Fruit fly (Drosophila melanogaster) whole organism, embryonic: Measurements from ENCODE around the gene mmy.
A peak's percentile ranks its signal among the peaks of the same experiment; 100 is the strongest.

Experiments used
- Abd-B ChIP-seq: fragments of 200-800 bp; sonication (Bioruptor generic); optimal IDR thresholded peaks from 2 replicates; lab custom pipeline; 2018; ENCODE audit warnings: missing biosample characterization, mild to moderate bottlenecking, missing genetic modification characterization, moderate library complexity
- Atf6 ChIP-seq: fragments of 200-800 bp; sonication (Bioruptor generic); IDR thresholded peaks from 2 replicates; pipeline ENCODE4 v1.3.6; 2022; ENCODE audit warnings: missing biosample characterization, missing genetic modification characterization
- CG10321 ChIP-seq: fragments of 200-800 bp; sonication (Bioruptor generic); IDR thresholded peaks from 2 replicates; pipeline ENCODE4 v1.3.6; 2022; ENCODE audit warnings: missing biosample characterization, missing genetic modification characterization
- CG10543 ChIP-seq: fragments of 200-800 bp; sonication (Bioruptor generic); optimal IDR thresholded peaks from 3 replicates; lab custom pipeline; 2017; ENCODE audit warnings: missing biosample characterization, mild to moderate bottlenecking, missing genetic modification characterization, moderate library complexity
- CG11093 ChIP-seq: fragments of 200-800 bp; sonication (Bioruptor generic); IDR thresholded peaks from 3 replicates; pipeline ENCODE4 v1.3.6; 2022; ENCODE audit warnings: missing biosample characterization, missing genetic modification characterization
- CG11723 ChIP-seq: fragments of 200-800 bp; sonication (Bioruptor generic); optimal IDR thresholded peaks from 2 replicates; lab custom pipeline; 2017; ENCODE audit warnings: missing biosample characterization, mild to moderate bottlenecking, missing genetic modification characterization
- CG12391 ChIP-seq: fragments of 200-800 bp; sonication (Bioruptor generic); optimal IDR thresholded peaks from 3 replicates; lab custom pipeline; 2018; ENCODE audit warnings: missing biosample characterization, mild to moderate bottlenecking, missing genetic modification characterization, moderate library complexity
- CG13894 ChIP-seq: fragments of 200-800 bp; sonication (Bioruptor generic); optimal IDR thresholded peaks from 3 replicates; lab custom pipeline; 2018; ENCODE audit warnings: missing biosample characterization, mild to moderate bottlenecking, missing genetic modification characterization, moderate library complexity
- CG15479 ChIP-seq: fragments of 200-800 bp; sonication (Bioruptor generic); optimal IDR thresholded peaks from 3 replicates; lab custom pipeline; 2019; ENCODE audit warnings: missing biosample characterization, mild to moderate bottlenecking, missing genetic modification characterization, moderate library complexity
- CG1792 ChIP-seq: fragments of 200-800 bp; sonication (Bioruptor generic); optimal IDR thresholded peaks from 2 replicates; lab custom pipeline; 2016; ENCODE audit warnings: missing biosample characterization, missing genetic modification characterization
- CG18619 ChIP-seq: fragments of 200-800 bp; sonication (Bioruptor generic); optimal IDR thresholded peaks from 3 replicates; lab custom pipeline; 2017; ENCODE audit warnings: missing biosample characterization, mild to moderate bottlenecking, missing genetic modification characterization
- CG30020 ChIP-seq: fragments of 200-800 bp; optimal IDR thresholded peaks from 2 replicates; lab custom pipeline; 2019; ENCODE audit warnings: missing biosample characterization, mild to moderate bottlenecking, missing genetic modification characterization, moderate library complexity
- CG34224 ChIP-seq: fragments of 200-800 bp; sonication (Bioruptor generic); IDR thresholded peaks from 3 replicates; pipeline ENCODE4 v1.3.6; 2022; ENCODE audit warnings: missing biosample characterization, missing genetic modification characterization; ENCODE audit not compliant: partially characterized antibody
- CG4730 ChIP-seq: fragments of 200-800 bp; sonication (Bioruptor generic); IDR thresholded peaks from 2 replicates; pipeline ENCODE4 v1.3.6; 2022; ENCODE audit warnings: missing biosample characterization, missing genetic modification characterization
- CG6791 ChIP-seq: fragments of 200-800 bp; sonication (Bioruptor generic); IDR thresholded peaks from 3 replicates; pipeline ENCODE4 v1.3.6; 2022; ENCODE audit warnings: missing biosample characterization, missing genetic modification characterization; ENCODE audit not compliant: partially characterized antibody
- CG7745 ChIP-seq: fragments of 200-800 bp; sonication (Bioruptor generic); optimal IDR thresholded peaks from 2 replicates; lab custom pipeline; 2018; ENCODE audit warnings: missing biosample characterization, mild to moderate bottlenecking, missing genetic modification characterization, moderate library complexity
- CG7963 ChIP-seq: fragments of 200-800 bp; sonication (Bioruptor generic); IDR thresholded peaks from 3 replicates; pipeline ENCODE4 v1.3.6; 2022; ENCODE audit warnings: missing biosample characterization, missing genetic modification characterization; ENCODE audit not compliant: partially characterized antibody
- CG8359 ChIP-seq: fragments of 200-800 bp; sonication (Bioruptor generic); optimal IDR thresholded peaks from 2 replicates; lab custom pipeline; 2017; ENCODE audit warnings: missing biosample characterization, mild to moderate bottlenecking, missing genetic modification characterization, borderline replicate concordance
- CHES-1-like ChIP-seq: fragments of 200-800 bp; sonication (Bioruptor generic); optimal IDR thresholded peaks from 2 replicates; lab custom pipeline; 2016; ENCODE audit warnings: missing biosample characterization, missing genetic modification characterization
- D19B ChIP-seq: fragments of 200-800 bp; sonication (Bioruptor generic); optimal IDR thresholded peaks from 2 replicates; lab custom pipeline; 2017; ENCODE audit warnings: missing biosample characterization, mild to moderate bottlenecking, missing genetic modification characterization
- E2f1 ChIP-seq: fragments of 200-800 bp; sonication (Bioruptor generic); IDR thresholded peaks from 2 replicates; pipeline ENCODE4 v1.3.6; 2022; ENCODE audit warnings: missing biosample characterization, missing genetic modification characterization
- HHEX ChIP-seq: fragments of 200-800 bp; sonication (Bioruptor generic); optimal IDR thresholded peaks from 3 replicates; lab custom pipeline; 2017; ENCODE audit warnings: missing biosample characterization, mild to moderate bottlenecking, missing genetic modification characterization, missing genetic modification reagents
- HLH3B ChIP-seq: fragments of 200-800 bp; sonication (Bioruptor generic); IDR thresholded peaks from 2 replicates; pipeline ENCODE4 v1.3.6; 2022; ENCODE audit warnings: missing biosample characterization, missing genetic modification characterization
- MESR4 ChIP-seq: fragments of 200-800 bp; sonication (Bioruptor generic); optimal IDR thresholded peaks from 2 replicates; lab custom pipeline; 2018; ENCODE audit warnings: missing biosample characterization, mild to moderate bottlenecking, missing genetic modification characterization, moderate library complexity
- Nf-YC ChIP-seq: fragments of 200-800 bp; optimal IDR thresholded peaks from 3 replicates; lab custom pipeline; 2019; ENCODE audit warnings: missing biosample characterization, mild to moderate bottlenecking, missing genetic modification characterization, moderate library complexity
- Ptx1 ChIP-seq: fragments of 200-800 bp; sonication (Bioruptor generic); IDR thresholded peaks from 2 replicates; pipeline ENCODE4 v1.3.6; 2022; ENCODE audit warnings: missing biosample characterization, missing genetic modification characterization
- Usf ChIP-seq: fragments of 200-800 bp; sonication (Bioruptor generic); optimal IDR thresholded peaks from 2 replicates; lab custom pipeline; 2017; ENCODE audit warnings: missing genotype, missing biosample characterization, missing genetic modification characterization
- Vsx1 ChIP-seq: fragments of 200-800 bp; sonication (Bioruptor generic); optimal IDR thresholded peaks from 2 replicates; lab custom pipeline; 2017; ENCODE audit warnings: missing biosample characterization, mild to moderate bottlenecking, missing genetic modification characterization, missing genetic modification reagents
- ab ChIP-seq: fragments of 200-800 bp; sonication (Bioruptor generic); optimal IDR thresholded peaks from 2 replicates; lab custom pipeline; 2016; ENCODE audit warnings: missing biosample characterization, missing genetic modification characterization
- ato ChIP-seq: fragments of 200-800 bp; sonication (Bioruptor generic); IDR thresholded peaks from 2 replicates; pipeline ENCODE4 v1.3.6; 2022; ENCODE audit warnings: missing biosample characterization, missing genetic modification characterization; ENCODE audit not compliant: partially characterized antibody
- bcd ChIP-seq: fragments of 200-800 bp; sonication (Bioruptor generic); optimal IDR thresholded peaks from 2 replicates; lab custom pipeline; 2017; ENCODE audit warnings: missing biosample characterization, mild to moderate bottlenecking, missing genetic modification characterization
- bsh ChIP-seq, 2 experiments: fragments of 200-800 bp; sonication (Bioruptor generic); optimal IDR thresholded peaks; 2 replicates each; lab custom pipeline; 2017 to 2018; ENCODE audit warnings: mild to moderate bottlenecking in 2 of 2, missing biosample characterization in 2 of 2, missing genetic modification characterization in 2 of 2, moderate library complexity in 1 of 2
- cas ChIP-seq: fragments of 200-800 bp; sonication (Bioruptor generic); IDR thresholded peaks from 2 replicates; pipeline ENCODE4 v1.3.6; 2022; ENCODE audit warnings: missing biosample characterization, missing genetic modification characterization
- dysf ChIP-seq: fragments of 200-800 bp; sonication (Bioruptor generic); IDR thresholded peaks from 3 replicates; pipeline ENCODE4 v1.3.6; 2022; ENCODE audit warnings: missing biosample characterization, missing genetic modification characterization
- gfzf ChIP-seq: fragments of 200-800 bp; sonication (Bioruptor generic); optimal IDR thresholded peaks from 2 replicates; lab custom pipeline; 2016; ENCODE audit warnings: missing biosample characterization, mild to moderate bottlenecking, missing genetic modification characterization, moderate library complexity
- jing ChIP-seq: fragments of 200-800 bp; sonication (Bioruptor generic); optimal IDR thresholded peaks from 2 replicates; lab custom pipeline; 2018; ENCODE audit warnings: missing biosample characterization, mild to moderate bottlenecking, missing genetic modification characterization
- klu ChIP-seq: fragments of 200-800 bp; sonication (Bioruptor generic); IDR thresholded peaks from 2 replicates; pipeline ENCODE4 v1.3.6; 2022; ENCODE audit warnings: missing biosample characterization, missing genetic modification characterization
- kni ChIP-seq: fragments of 200-800 bp; sonication (Bioruptor generic); optimal IDR thresholded peaks from 3 replicates; lab custom pipeline; 2017; ENCODE audit warnings: mild to moderate bottlenecking, missing biosample characterization, missing genetic modification reagents, missing genetic modification characterization
- lmd ChIP-seq: fragments of 200-800 bp; sonication (Bioruptor generic); IDR thresholded peaks from 2 replicates; pipeline ENCODE4 v1.3.6; 2022; ENCODE audit warnings: missing biosample characterization, missing genetic modification characterization
- onecut ChIP-seq: fragments of 200-800 bp; sonication (Bioruptor generic); IDR thresholded peaks from 2 replicates; pipeline ENCODE4 v1.3.6; 2022; ENCODE audit warnings: missing biosample characterization, missing genetic modification characterization
- peb ChIP-seq: fragments of 200-800 bp; sonication (Bioruptor generic); IDR thresholded peaks from 2 replicates; pipeline ENCODE4 v1.3.6; 2022; ENCODE audit warnings: missing biosample characterization, missing genetic modification characterization
- run ChIP-seq: fragments of 200-800 bp; sonication (Bioruptor generic); optimal IDR thresholded peaks from 3 replicates; lab custom pipeline; 2018; ENCODE audit warnings: missing biosample characterization, mild to moderate bottlenecking, missing genetic modification characterization
- sd ChIP-seq: fragments of 200-800 bp; sonication (Bioruptor generic); optimal IDR thresholded peaks from 3 replicates; lab custom pipeline; 2018; ENCODE audit warnings: missing biosample characterization, mild to moderate bottlenecking, missing genetic modification characterization, moderate library complexity
- sisA ChIP-seq: fragments of 200-800 bp; sonication (Bioruptor generic); IDR thresholded peaks from 2 replicates; pipeline ENCODE4 v1.3.6; 2022; ENCODE audit warnings: missing biosample characterization, missing genetic modification characterization
- tna ChIP-seq: fragments of 200-800 bp; sonication (Bioruptor generic); IDR thresholded peaks from 2 replicates; pipeline ENCODE4 v1.3.6; 2022; ENCODE audit warnings: missing biosample characterization, missing genetic modification characterization; ENCODE audit not compliant: partially characterized antibody
- toy ChIP-seq: fragments of 200-800 bp; sonication (Bioruptor generic); IDR thresholded peaks from 2 replicates; pipeline ENCODE4 v1.3.6; 2022; ENCODE audit warnings: missing biosample characterization, missing genetic modification characterization
- unpg ChIP-seq: fragments of 200-800 bp; sonication (Bioruptor generic); optimal IDR thresholded peaks from 3 replicates; lab custom pipeline; 2018; ENCODE audit warnings: missing biosample characterization, mild to moderate bottlenecking, missing genetic modification characterization, moderate library complexity
- wor ChIP-seq: fragments of 200-800 bp; sonication (Bioruptor generic); IDR thresholded peaks from 2 replicates; pipeline ENCODE4 v1.3.6; 2022; ENCODE audit warnings: missing biosample characterization, missing genetic modification characterization

The mmy gene

DNA sequence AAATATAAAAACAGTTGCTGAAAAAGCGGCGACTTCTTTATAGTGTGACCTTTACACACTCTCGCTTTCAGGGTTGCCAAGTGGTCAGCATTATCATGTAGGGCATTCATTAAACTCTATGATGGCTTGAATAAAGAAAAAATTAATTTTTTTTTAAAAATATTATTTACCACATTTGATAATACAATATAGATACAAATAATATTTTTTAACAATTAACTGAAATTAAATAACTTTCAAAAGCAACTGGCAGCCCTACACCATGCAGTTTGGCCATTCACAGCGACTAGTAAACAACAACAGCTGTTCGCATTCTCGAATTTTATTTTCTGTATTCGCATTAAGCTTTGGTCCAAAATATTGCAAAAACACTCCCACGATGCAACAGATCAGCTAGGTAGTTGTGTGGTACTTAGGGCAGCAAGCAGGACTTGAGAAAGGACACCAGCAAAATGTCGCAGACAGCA is 17.1 kb upstream of the mmy start, which contains the start of the genes Phf5a and CG31638 (continued):
- TF ChIP-seq CG8359 (GFP tag; lab: Kevin White, UChicago) (peak; percentile 73), onecut (GFP tag; lab: Robert Waterston, UW) (peak; percentile 28; the same call in 1 of the 2 replicates), CG34224 (GFP tag; lab: Robert Waterston, UW) (0 out of 3 replicates have a peak, but pooled peaks have one; percentile 39), CG15479 (GFP tag; lab: Kevin White, UChicago) (no peak), peb (GFP tag; lab: Robert Waterston, UW) (peak; percentile 94), kni (GFP tag; lab: Kevin White, UChicago) (peak; percentile 54), Nf-YC (tag; lab: Kevin White, UChicago) (peak; percentile 89), sd (tag; lab: Kevin White, UChicago) (peak; percentile 72), Abd-B (GFP tag; lab: Kevin White, UChicago) (peak; percentile 91), cas (GFP tag; lab: Robert Waterston, UW) (peak; percentile 95), CG12391 (peak; percentile 99), HHEX (GFP tag; lab: Kevin White, UChicago) (peak; percentile 93), CG30020 (peak; percentile 58), MESR4 (peak; percentile 54), Usf (GFP tag; lab: Kevin White, UChicago) (peak; percentile 58), Atf6 (GFP tag; lab: Robert Waterston, UW) (peak; percentile 68; the same call in 1 of the 2 replicates), unpg (peak; percentile 87), CG11723 (GFP tag; lab: Kevin White, UChicago) (peak; percentile 69), bcd (GFP tag; lab: Kevin White, UChicago) (peak; percentile 86), ato (no peak), CG4730 (GFP tag; lab: Robert Waterston, UW) (peak; percentile 97), lmd (GFP tag; lab: Robert Waterston, UW) (peak; percentile 64), ab (GFP tag; lab: Kevin White, UChicago) (peak; percentile 66), CG11093 (peak; percentile 96), CG18619 (GFP tag; lab: Kevin White, UChicago) (peak; percentile 87), CHES-1-like (GFP tag; lab: Kevin White, UChicago) (peak; percentile 80), run (tag; lab: Kevin White, UChicago) (peak; percentile 87), Ptx1 (GFP tag; lab: Robert Waterston, UW) (peak; percentile 73), HLH3B (GFP tag; lab: Robert Waterston, UW) (peak; percentile 91), CG1792 (GFP tag; lab: Kevin White, UChicago) (no peak), CG13894 (tag; lab: Kevin White, UChicago) (peak; percentile 96), gfzf (GFP tag; lab: Kevin White, UChicago) (peak; percentile 43), tna (GFP tag; lab: Robert Waterston, UW) (no peak), CG10543 (GFP tag; lab: Kevin White, UChicago) (peak; percentile 84), CG6791 (GFP tag; lab: Robert Waterston, UW) (peak; percentile 21; the same call in 1 of the 3 replicates), CG7745 (peak; percentile 72), CG10321 (GFP tag; lab: Robert Waterston, UW) (peak; percentile 58; the same call in 1 of the 2 replicates), jing (no peak), CG7963 (GFP tag; lab: Robert Waterston, UW) (no peak), D19B (GFP tag; lab: Kevin White, UChicago) (peak; percentile 84), sisA (peak; percentile 92), E2f1 (peak; percentile 98), dysf (GFP tag; lab: Robert Waterston, UW) (peak; percentile 80), klu (GFP tag; lab: Robert Waterston, UW) (0 out of 2 replicates have a peak, but pooled peaks have one; percentile 32), Vsx1 (peak; percentile 84), bsh (GFP tag; optimal IDR thresholded peaks at IDR 0.05; lab: Kevin White, UChicago) (peak; percentile 50 to 68), toy (GFP tag; lab: Robert Waterston, UW) (peak; percentile 90), wor (GFP tag; lab: Robert Waterston, UW) (0 out of 2 replicates have a peak, but pooled peaks have one; percentile 16)
